Worm (Caenorhabditis elegans): ENCODE measurements around the gene clec-61.

The clec-61 gene

ce11 chrII:10450335-10450734, 40.0 kb downstream of the clec-61 start:
- TF ChIP-seq ztf-4 (tag; optimal IDR thresholded peaks at IDR 0.05) (peak; percentile 58), lin-15B (tag; optimal IDR thresholded peaks at IDR 0.05) (no peak), tbx-2 (tag; optimal IDR thresholded peaks at IDR 0.05) (no peak), fkh-10 (GFP tag; optimal IDR thresholded peaks at IDR 0.05) (no peak), ztf-11 (tag; optimal IDR thresholded peaks at IDR 0.05) (no peak), unc-62 (GFP tag; optimal IDR thresholded peaks at IDR 0.05) (no peak), mdl-1 (tag; optimal IDR thresholded peaks at IDR 0.05) (no peak), hmg-11 (tag; optimal IDR thresholded peaks at IDR 0.05) (no peak), zag-1 (tag; optimal IDR thresholded peaks at IDR 0.05) (no peak), nhr-76 (tag; optimal IDR thresholded peaks at IDR 0.05) (no peak), snpc-4 (tag; optimal IDR thresholded peaks at IDR 0.05) (no peak), elt-3 (tag; optimal IDR thresholded peaks at IDR 0.05) (no peak), ama-1 (optimal IDR thresholded peaks at IDR 0.05) (peak; percentile 86), mml-1 (tag; optimal IDR thresholded peaks at IDR 0.05) (no peak), fos-1 (tag; optimal IDR thresholded peaks at IDR 0.05) (no peak), nhr-237 (tag; optimal IDR thresholded peaks at IDR 0.05) (no peak), ZK546.5 (tag; optimal IDR thresholded peaks at IDR 0.05) (no peak), nhr-77 (tag; optimal IDR thresholded peaks at IDR 0.05) (no peak), elt-1 (tag; optimal IDR thresholded peaks at IDR 0.05) (no peak), skn-1 (tag; optimal IDR thresholded peaks at IDR 0.05) (no peak), aly-2 (tag; optimal IDR thresholded peaks at IDR 0.05) (no peak), pha-4 (tag; optimal IDR thresholded peaks at IDR 0.05) (peak; percentile 55), egl-27 (tag; optimal IDR thresholded peaks at IDR 0.05) (no peak), lsy-12 (tag; optimal IDR thresholded peaks at IDR 0.05) (peak; percentile 62), ceh-82 (tag; optimal IDR thresholded peaks at IDR 0.05) (no peak), nhr-28 (tag; optimal IDR thresholded peaks at IDR 0.05) (no peak), elt-2 (tag; optimal IDR thresholded peaks at IDR 0.05) (peak; percentile 25), R02D3.7 (tag; optimal IDR thresholded peaks at IDR 0.05) (no peak), unc-39 (tag; optimal IDR thresholded peaks at IDR 0.05) (no peak), ceh-9 (tag; optimal IDR thresholded peaks at IDR 0.05) (no peak), nhr-12 (tag; optimal IDR thresholded peaks at IDR 0.05) (no peak), egl-5 (tag; optimal IDR thresholded peaks at IDR 0.05) (no peak), nhr-23 (tag; optimal IDR thresholded peaks at IDR 0.05) (no peak), nhr-25 (tag; optimal IDR thresholded peaks at IDR 0.05) (no peak), fkh-2 (tag; optimal IDR thresholded peaks at IDR 0.05) (no peak), sea-2 (GFP tag; optimal IDR thresholded peaks at IDR 0.05) (no peak), eor-1 (tag; optimal IDR thresholded peaks at IDR 0.05) (no peak), nfya-1 (tag; optimal IDR thresholded peaks at IDR 0.05; ENCODE audit: insufficient read depth) (no peak), ceh-16 (tag; optimal IDR thresholded peaks at IDR 0.05) (no peak), ceh-28 (tag; optimal IDR thresholded peaks at IDR 0.05) (peak; percentile 30), nhr-11 (tag; optimal IDR thresholded peaks at IDR 0.05) (no peak), nhr-43 (tag; optimal IDR thresholded peaks at IDR 0.05; ENCODE audit: poor library complexity, severe bottlenecking) (peak; percentile 55), jun-1 (tag; optimal IDR thresholded peaks at IDR 0.05) (peak; percentile 48), nhr-67 (tag; optimal IDR thresholded peaks at IDR 0.05) (no peak), lin-39 (tag; optimal IDR thresholded peaks at IDR 0.05) (no peak), pqm-1 (tag; optimal IDR thresholded peaks at IDR 0.05) (no peak), daf-12 (tag; optimal IDR thresholded peaks at IDR 0.05) (no peak)

ce11 chrII:10449707-10450106, 40.6 kb downstream of the clec-61 start, which contains the start of gene lin-56:
TSS of gene lin-56 (plus strand) at chrII:10450007.
- no peak for TF ChIP-seq elt-3 (tag; optimal IDR thresholded peaks at IDR 0.05)
- TF ChIP-seq elt-2 (tag; optimal IDR thresholded peaks at IDR 0.05): no peak
- no peak for TF ChIP-seq mdl-1 (tag; optimal IDR thresholded peaks at IDR 0.05)
- TF ChIP-seq nhr-23 (tag; optimal IDR thresholded peaks at IDR 0.05): no peak
- TF ChIP-seq unc-39 (tag; optimal IDR thresholded peaks at IDR 0.05): no peak
- no peak for TF ChIP-seq ceh-28 (tag; optimal IDR thresholded peaks at IDR 0.05)
- TF ChIP-seq daf-12 (tag; optimal IDR thresholded peaks at IDR 0.05): no peak
